Fruit fly (Drosophila melanogaster) whole organism, wandering third instar larva: Measurements from ENCODE around the gene CG46309.

Source experiments
- br ChIP-seq: fragments of 200-800 bp; sonication (Bioruptor generic); optimal IDR thresholded peaks from 2 replicates; lab custom pipeline; 2016; ENCODE audit warnings: missing biosample characterization, missing genetic modification characterization
- dsf ChIP-seq: sonication (Bioruptor generic); optimal IDR thresholded peaks from 2 replicates; lab custom pipeline; 2016; ENCODE audit warnings: missing biosample characterization, missing genetic modification characterization, borderline replicate concordance
- h ChIP-seq: fragments of 200-800 bp; sonication (Bioruptor generic); optimal IDR thresholded peaks from 3 replicates; lab custom pipeline; 2016; ENCODE audit warnings: missing biosample characterization, mild to moderate bottlenecking, missing genetic modification characterization
- lola ChIP-seq: fragments of >200 bp; optimal IDR thresholded peaks from 2 replicates; lab custom pipeline; 2017; ENCODE audit warnings: missing biosample characterization, missing genetic modification characterization
- usp ChIP-seq: fragments of >200 bp; optimal IDR thresholded peaks from 2 replicates; lab custom pipeline; 2017; ENCODE audit warnings: missing biosample characterization, missing genetic modification characterization
- woc ChIP-seq: sonication (Bioruptor generic); optimal IDR thresholded peaks from 2 replicates; lab custom pipeline; 2016; ENCODE audit warnings: missing biosample characterization, mild to moderate bottlenecking, missing genetic modification characterization

dm6 chr2L:16257227-16258071 lies 5.9 kb upstream of the CG46309 start, which contains the start of the genes PRL-1 and EndoGI:
- peak; percentile 35 for TF ChIP-seq br (GFP tag; lab: Kevin White, UChicago)
- TF ChIP-seq lola (GFP tag; lab: Kevin White, UChicago), result no peak
- peak; percentile 57 for TF ChIP-seq h
- peak; percentile 46 for TF ChIP-seq woc (GFP tag; lab: Kevin White, UChicago)
- TF ChIP-seq usp (GFP tag; lab: Kevin White, UChicago), result no peak
- peak; percentile 10 for TF ChIP-seq dsf (GFP tag; lab: Kevin White, UChicago)
